Worm (Caenorhabditis elegans) whole organism, L1 larva: ENCODE results near the gene F09F7.6.

Experiments
- ceh-82 ChIP-seq, 3 experiments: fragments of 150-350 bp in 1 of 3; sonication (generic microtip) in 2 of 3; optimal IDR thresholded peaks; 2 replicates each; lab custom pipeline; 2014 to 2017; ENCODE audit warnings: missing biosample characterization in 3 of 3, missing genetic modification characterization in 3 of 3
- fkh-10 ChIP-seq: sonication (generic microtip); optimal IDR thresholded peaks from 2 replicates; lab custom pipeline; 2017; ENCODE audit warnings: missing biosample characterization, missing genetic modification reagents, missing genetic modification characterization
- jun-1 ChIP-seq: fragments of 150-350 bp; optimal IDR thresholded peaks from 2 replicates; lab custom pipeline; 2014; ENCODE audit warnings: missing biosample characterization, missing genetic modification reagents, missing genetic modification characterization
- lir-3 ChIP-seq: sonication (generic microtip); optimal IDR thresholded peaks from 2 replicates; lab custom pipeline; 2016; ENCODE audit warnings: mild to moderate bottlenecking, missing genetic modification characterization, moderate library complexity, missing compliant biosample characterization; ENCODE audit not compliant: poor library complexity
- nhr-11 ChIP-seq: fragments of 150-350 bp; optimal IDR thresholded peaks from 2 replicates; lab custom pipeline; 2014; ENCODE audit warnings: missing biosample characterization, missing genetic modification characterization
- nhr-12 ChIP-seq: sonication (generic microtip); optimal IDR thresholded peaks from 2 replicates; lab custom pipeline; 2017; ENCODE audit warnings: missing biosample characterization, missing genetic modification characterization
- nhr-76 ChIP-seq: sonication (generic microtip); optimal IDR thresholded peaks from 2 replicates; lab custom pipeline; 2017; ENCODE audit warnings: missing biosample characterization, missing genetic modification characterization
- snpc-4 ChIP-seq: fragments of 150-350 bp; optimal IDR thresholded peaks from 2 replicates; lab custom pipeline; 2014; ENCODE audit warnings: missing biosample characterization, missing genetic modification characterization
- unc-86 ChIP-seq: sonication (generic microtip); optimal IDR thresholded peaks from 2 replicates; lab custom pipeline; 2016; ENCODE audit warnings: missing genetic modification characterization, missing compliant biosample characterization
- zip-4 ChIP-seq: fragments of 200-800 bp; sonication (Bioruptor generic); optimal IDR thresholded peaks from 2 replicates; lab custom pipeline; 2018; ENCODE audit warnings: mild to moderate bottlenecking, missing genetic modification characterization, moderate library complexity, missing compliant biosample characterization

DNA sequence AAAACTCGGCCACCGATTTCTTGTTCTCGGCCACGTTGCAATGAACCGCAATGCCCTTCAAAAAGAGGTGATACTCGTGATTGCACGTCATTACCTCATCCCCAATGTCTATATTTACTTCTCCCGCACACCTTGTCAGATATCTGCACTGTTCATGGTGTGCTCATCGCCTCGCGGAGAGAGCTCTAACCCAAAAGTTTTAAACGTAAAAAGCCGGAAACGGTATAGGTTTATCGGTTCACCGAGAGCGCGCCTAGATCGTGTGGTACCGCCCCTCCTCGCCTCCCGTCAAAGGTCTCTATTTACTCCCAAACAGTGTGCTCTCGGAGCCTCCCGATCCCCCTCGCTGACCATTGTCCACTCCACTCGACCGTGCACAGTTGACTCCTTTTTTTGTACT is 32.7 kb upstream of the F09F7.6 start, which contains the start of gene F56D2.3:
- TF ChIP-seq ceh-82 (tag; optimal IDR thresholded peaks at IDR 0.05; lab: Kevin White, UChicago): no peak
- no peak for TF ChIP-seq fkh-10 (GFP tag; lab: Kevin White, UChicago)
- TF ChIP-seq lir-3: no peak
- no peak for TF ChIP-seq unc-86 (tag; lab: Kevin White, UChicago)
- TF ChIP-seq nhr-76 (tag; lab: Kevin White, UChicago): no peak
- no peak for TF ChIP-seq nhr-12 (tag; lab: Kevin White, UChicago)
- TF ChIP-seq snpc-4 (tag; lab: Kevin White, UChicago): no peak
- no peak for TF ChIP-seq zip-4 (GFP tag; lab: Kevin White, UChicago)
- TF ChIP-seq jun-1 (tag; lab: Kevin White, UChicago): no peak
- no peak for TF ChIP-seq nhr-11
